Worm (Caenorhabditis elegans) whole organism, young adult: ENCODE data around the gene Y4C6B.7.

Experiments used
- B0261.1 ChIP-seq: sonication (generic microtip); optimal IDR thresholded peaks from 2 replicates; lab custom pipeline; 2016; ENCODE audit warnings: mild to moderate bottlenecking, missing genetic modification characterization, moderate library complexity, missing compliant biosample characterization
- C17E4.6 ChIP-seq: fragments of 200-800 bp; sonication (Bioruptor generic); IDR thresholded peaks from 2 replicates; pipeline ENCODE4 v1.3.6; 2022; ENCODE audit warnings: missing genetic modification reagents, missing genetic modification characterization, missing compliant biosample characterization
- F22D6.2 ChIP-seq: sonication (generic microtip); optimal IDR thresholded peaks from 2 replicates; lab custom pipeline; 2016; ENCODE audit warnings: mild to moderate bottlenecking, missing genetic modification characterization, missing compliant biosample characterization
- F23B12.7 ChIP-seq: sonication (generic microtip); optimal IDR thresholded peaks from 2 replicates; lab custom pipeline; 2017; ENCODE audit warnings: missing genetic modification characterization, mild to moderate bottlenecking, missing compliant biosample characterization, antibody characterized with exemption, moderate library complexity; ENCODE audit not compliant: insufficient read depth
- F33H1.4 ChIP-seq: fragments of 200-800 bp; sonication (Bioruptor generic); IDR thresholded peaks from 2 replicates; pipeline ENCODE4 v1.3.6; 2022; ENCODE audit warnings: missing genetic modification reagents, missing genetic modification characterization, missing compliant biosample characterization
- F52B5.7 ChIP-seq: sonication (generic microtip); optimal IDR thresholded peaks from 2 replicates; lab custom pipeline; 2016; ENCODE audit warnings: mild to moderate bottlenecking, missing genetic modification characterization, missing compliant biosample characterization
- K11D2.4 ChIP-seq: fragments of 200-800 bp; sonication (Bioruptor generic); IDR thresholded peaks from 2 replicates; pipeline ENCODE4 v1.3.6; 2022; ENCODE audit warnings: missing genetic modification reagents, missing genetic modification characterization, missing compliant biosample characterization
- T07F8.4 ChIP-seq: sonication (generic microtip); optimal IDR thresholded peaks from 2 replicates; lab custom pipeline; 2016; ENCODE audit warnings: mild to moderate bottlenecking, missing genetic modification characterization, moderate library complexity, missing compliant biosample characterization
- Y53G8AR.9 ChIP-seq: fragments of 200-800 bp; sonication (Bioruptor generic); conservative IDR thresholded peaks from 2 replicates; pipeline ENCODE4 v1.3.6; 2022; ENCODE audit warnings: missing genetic modification reagents, missing genetic modification characterization, missing compliant biosample characterization
- Y67H2A.10 ChIP-seq: fragments of 200-800 bp; sonication (Bioruptor generic); conservative IDR thresholded peaks from 2 replicates; pipeline ENCODE4 v1.3.6; 2022; ENCODE audit warnings: missing genetic modification reagents, missing genetic modification characterization, missing compliant biosample characterization
- attf-5 ChIP-seq: fragments of 200-800 bp; sonication (Bioruptor generic); optimal IDR thresholded peaks from 2 replicates; lab custom pipeline; 2018; ENCODE audit warnings: mild to moderate bottlenecking, missing genetic modification characterization, missing compliant biosample characterization
- ceh-100 ChIP-seq: fragments of 200-800 bp; sonication (Bioruptor generic); IDR thresholded peaks from 2 replicates; pipeline ENCODE4 v1.3.6; 2022; ENCODE audit warnings: missing genetic modification reagents, missing genetic modification characterization, missing compliant biosample characterization
- ceh-40 ChIP-seq: fragments of 200-800 bp; sonication (Bioruptor generic); IDR thresholded peaks from 2 replicates; pipeline ENCODE4 v1.3.6; 2022; ENCODE audit warnings: missing genetic modification characterization, missing compliant biosample characterization
- ceh-91 ChIP-seq: fragments of 200-800 bp; sonication (Bioruptor generic); IDR thresholded peaks from 2 replicates; pipeline ENCODE4 v1.3.6; 2022; ENCODE audit warnings: missing genetic modification reagents, missing genetic modification characterization, missing compliant biosample characterization
- dox-1 ChIP-seq: fragments of 200-800 bp; sonication (Bioruptor generic); IDR thresholded peaks from 2 replicates; pipeline ENCODE4 v1.3.6; 2022; ENCODE audit warnings: missing genetic modification reagents, missing genetic modification characterization, missing compliant biosample characterization
- dpl-1 ChIP-seq: fragments of 150-350 bp; optimal IDR thresholded peaks from 2 replicates; lab custom pipeline; 2014; ENCODE audit warnings: missing biosample characterization, missing genetic modification reagents, missing genetic modification characterization
- egl-18 ChIP-seq: fragments of 200-800 bp; sonication (Bioruptor generic); IDR thresholded peaks from 2 replicates; pipeline ENCODE4 v1.3.6; 2022; ENCODE audit warnings: missing genetic modification reagents, missing genetic modification characterization, missing compliant biosample characterization
- ekl-4 ChIP-seq: fragments of 200-800 bp; sonication (Bioruptor generic); IDR thresholded peaks from 2 replicates; pipeline ENCODE4 v1.3.6; 2022; ENCODE audit warnings: missing genetic modification reagents, missing genetic modification characterization, missing compliant biosample characterization
- ets-4 ChIP-seq: fragments of 200-800 bp; sonication (Bioruptor generic); optimal IDR thresholded peaks from 2 replicates; lab custom pipeline; 2018; ENCODE audit warnings: mild to moderate bottlenecking, missing genetic modification characterization, missing compliant biosample characterization
- hmg-1.2 ChIP-seq: fragments of 200-800 bp; sonication (Bioruptor generic); IDR thresholded peaks from 2 replicates; pipeline ENCODE4 v1.3.6; 2022; ENCODE audit warnings: missing genetic modification reagents, missing genetic modification characterization, missing compliant biosample characterization
- lin-40 ChIP-seq: sonication (generic microtip); optimal IDR thresholded peaks from 2 replicates; lab custom pipeline; 2016; ENCODE audit warnings: missing genetic modification characterization, mild to moderate bottlenecking, missing compliant biosample characterization, missing genotype, missing genetic modification reagents
- madf-10 ChIP-seq: sonication (generic microtip); optimal IDR thresholded peaks from 2 replicates; lab custom pipeline; 2016; ENCODE audit warnings: mild to moderate bottlenecking, missing genetic modification characterization, missing compliant biosample characterization
- madf-6 ChIP-seq: fragments of 200-800 bp; sonication (Bioruptor generic); IDR thresholded peaks from 2 replicates; pipeline ENCODE4 v1.3.6; 2022; ENCODE audit warnings: missing genetic modification reagents, missing genetic modification characterization, missing compliant biosample characterization
- mcd-1 ChIP-seq: fragments of 200-800 bp; sonication (Bioruptor generic); IDR thresholded peaks from 2 replicates; pipeline ENCODE4 v1.3.6; 2022; ENCODE audit warnings: missing genetic modification reagents, missing genetic modification characterization, missing compliant biosample characterization
- mes-4 ChIP-seq: sonication (generic microtip); optimal IDR thresholded peaks from 2 replicates; lab custom pipeline; 2016; ENCODE audit warnings: missing genotype, missing genetic modification characterization, missing compliant biosample characterization
- mxl-1 ChIP-seq: sonication (generic microtip); optimal IDR thresholded peaks from 2 replicates; lab custom pipeline; 2016; ENCODE audit warnings: missing genetic modification characterization, missing compliant biosample characterization
- nfya-2 ChIP-seq: fragments of 200-800 bp; sonication (Bioruptor generic); IDR thresholded peaks from 2 replicates; pipeline ENCODE4 v1.3.6; 2022; ENCODE audit warnings: missing genetic modification reagents, missing genetic modification characterization, missing compliant biosample characterization
- nfyb-1 ChIP-seq: fragments of 200-800 bp; sonication (Bioruptor generic); IDR thresholded peaks from 2 replicates; pipeline ENCODE4 v1.3.6; 2022; ENCODE audit warnings: missing genetic modification reagents, missing genetic modification characterization, missing compliant biosample characterization
- nhr-90 ChIP-seq: sonication (generic microtip); optimal IDR thresholded peaks from 2 replicates; lab custom pipeline; 2016; ENCODE audit warnings: missing genotype, mild to moderate bottlenecking, missing genetic modification characterization, missing compliant biosample characterization
- pbrm-1 ChIP-seq: fragments of 200-800 bp; sonication (Bioruptor generic); IDR thresholded peaks from 2 replicates; pipeline ENCODE4 v1.3.6; 2022; ENCODE audit warnings: missing genetic modification reagents, missing genetic modification characterization, missing compliant biosample characterization
- sea-2 ChIP-seq: fragments of 200-800 bp; sonication (Bioruptor generic); IDR thresholded peaks from 2 replicates; pipeline ENCODE4 v1.3.6; 2022; ENCODE audit warnings: missing genetic modification characterization, missing compliant biosample characterization
- snpc-1.1 ChIP-seq: sonication (generic microtip); optimal IDR thresholded peaks from 2 replicates; lab custom pipeline; 2017; ENCODE audit warnings: missing genetic modification characterization, mild to moderate bottlenecking, missing compliant biosample characterization, antibody characterized with exemption, moderate library complexity, missing genotype, missing genetic modification reagents; ENCODE audit not compliant: insufficient read depth
- snpc-1.3 ChIP-seq: sonication (generic microtip); optimal IDR thresholded peaks from 2 replicates; lab custom pipeline; 2017; ENCODE audit warnings: missing genetic modification characterization, mild to moderate bottlenecking, missing compliant biosample characterization, antibody characterized with exemption, moderate library complexity, missing genotype, missing genetic modification reagents; ENCODE audit not compliant: insufficient read depth
- snpc-3.4 ChIP-seq: sonication (generic microtip); optimal IDR thresholded peaks from 2 replicates; lab custom pipeline; 2017; ENCODE audit warnings: missing genetic modification characterization, mild to moderate bottlenecking, missing compliant biosample characterization, antibody characterized with exemption, moderate library complexity, missing genotype, missing genetic modification reagents
- snpc-4 ChIP-seq, 5 experiments: fragments of 150-350 bp in 1 of 5; sonication (generic microtip) in 4 of 5; optimal IDR thresholded peaks; 2 replicates each; lab custom pipeline; 2014 to 2018; ENCODE audit warnings: missing genetic modification characterization in 5 of 5, missing biosample characterization in 3 of 5, antibody characterized with exemption in 2 of 5, mild to moderate bottlenecking in 2 of 5, missing compliant biosample characterization in 2 of 5, missing genotype in 2 of 5, moderate library complexity in 2 of 5, missing genetic modification reagents in 1 of 5
- somi-1 ChIP-seq: fragments of 200-800 bp; sonication (Bioruptor generic); optimal IDR thresholded peaks from 2 replicates; lab custom pipeline; 2018; ENCODE audit warnings: mild to moderate bottlenecking, missing genetic modification characterization, missing compliant biosample characterization
- unc-130 ChIP-seq: sonication (generic microtip); optimal IDR thresholded peaks from 2 replicates; lab custom pipeline; 2016; ENCODE audit warnings: missing genetic modification reagents, missing genetic modification characterization, missing compliant biosample characterization
- zim-3 ChIP-seq: sonication (generic microtip); optimal IDR thresholded peaks from 2 replicates; lab custom pipeline; 2017; ENCODE audit warnings: mild to moderate bottlenecking, missing genetic modification characterization, moderate library complexity, missing compliant biosample characterization

Gene Y4C6B.7

DNA sequence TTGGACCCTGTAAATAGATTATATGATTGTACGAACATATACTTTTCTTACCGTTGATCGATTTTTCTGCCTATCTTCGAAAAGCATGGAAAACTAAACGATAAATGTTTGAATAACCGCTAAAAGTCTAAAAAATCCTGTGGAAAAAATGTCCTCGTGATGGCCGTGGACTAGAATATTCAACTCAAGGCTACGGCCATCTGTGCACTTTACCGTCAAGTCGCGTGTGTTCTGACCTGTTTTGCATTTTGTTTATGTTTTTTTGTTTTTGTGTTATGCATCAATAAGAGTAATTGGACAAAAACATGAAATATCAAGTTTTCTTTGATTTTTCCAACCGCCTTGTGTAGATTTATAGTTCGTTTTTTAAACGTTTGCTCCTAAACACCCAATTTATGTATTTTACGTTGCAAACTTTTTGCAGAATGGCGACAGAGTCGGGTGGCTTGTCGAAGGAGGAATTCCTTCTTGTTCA lies 10.9 kb upstream of the Y4C6B.7 start, which contains the start of the genes hda-6 and F41H10.4 (continued):
- TF ChIP-seq ceh-100 (GFP tag; lab: Robert Waterston, UW) (0 out of 2 replicates have a peak, but pooled peaks have one; percentile 11), attf-5 (peak; percentile 86), F22D6.2 (tag; lab: Kevin White, UChicago) (no peak), ceh-40 (GFP tag; lab: Robert Waterston, UW) (no peak), unc-130 (GFP tag; lab: Kevin White, UChicago) (peak; percentile 55), dox-1 (GFP tag; lab: Robert Waterston, UW) (peak; percentile 84), mcd-1 (GFP tag; lab: Robert Waterston, UW) (peak; percentile 77), mxl-1 (no peak), ets-4 (no peak), ceh-91 (GFP tag; lab: Robert Waterston, UW) (0 out of 2 replicates have a peak, but pooled peaks have one; percentile 8), nfya-2 (GFP tag; lab: Robert Waterston, UW) (no peak), sea-2 (GFP tag; lab: Robert Waterston, UW) (no peak), snpc-3.4 (peak; percentile 78), snpc-1.3 (peak; percentile 47), C17E4.6 (GFP tag; lab: Robert Waterston, UW) (no peak), dpl-1 (GFP tag; lab: Kevin White, UChicago) (peak; percentile 3), ekl-4 (GFP tag; lab: Robert Waterston, UW) (peak; percentile 55; the same call in 1 of the 2 replicates), nfyb-1 (peak; percentile 40; the same call in 1 of the 2 replicates), F33H1.4 (GFP tag; lab: Robert Waterston, UW) (peak; percentile 44), madf-10 (tag; lab: Kevin White, UChicago) (peak; percentile 12), K11D2.4 (GFP tag; lab: Robert Waterston, UW) (0 out of 2 replicates have a peak, but pooled peaks have one; percentile 13), B0261.1 (tag; lab: Kevin White, UChicago) (no peak), snpc-4 (GFP tag; optimal IDR thresholded peaks at IDR 0.05; lab: Kevin White, UChicago) (no peak), snpc-4 (tag; optimal IDR thresholded peaks at IDR 0.05; lab: Kevin White, UChicago) (peak; percentile 33 to 86 (median 68)), Y67H2A.10 (GFP tag; lab: Robert Waterston, UW) (no peak), snpc-1.1 (peak; percentile 65), madf-6 (peak; percentile 59; the same call in 1 of the 2 replicates), T07F8.4 (tag; lab: Kevin White, UChicago) (no peak), pbrm-1 (peak; percentile 31; the same call in 1 of the 2 replicates), lin-40 (tag; lab: Kevin White, UChicago) (peak; percentile 51)

DNA sequence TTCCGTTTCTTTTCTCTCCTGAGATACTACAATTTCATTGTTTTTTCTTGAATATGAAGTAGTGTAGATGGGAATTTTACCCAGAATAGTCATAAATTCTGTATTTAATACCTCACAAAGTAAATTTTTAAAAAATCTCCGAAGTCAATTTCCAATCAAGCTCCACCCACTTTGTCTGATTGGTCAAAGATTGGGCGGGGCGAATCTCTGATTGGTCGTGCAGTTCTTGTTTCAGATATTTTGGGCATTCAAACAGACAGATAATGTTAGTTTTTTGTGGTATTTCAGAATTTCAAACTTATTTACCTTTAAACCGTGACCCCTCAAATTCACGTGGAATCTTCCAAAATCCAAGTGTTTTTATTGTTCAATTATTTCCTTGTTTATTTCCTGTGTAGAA lies 7.3 kb upstream of the Y4C6B.7 start, which contains the start of gene F41H10.5:
Gene F41H10.5 (plus strand): TSS at position 375 of the 400 bp plus-strand sequence.
- TF ChIP-seq somi-1 (GFP tag; lab: Kevin White, UChicago) (no peak), mes-4 (no peak), Y53G8AR.9 (no peak), attf-5 (no peak), hmg-1.2 (GFP tag; lab: Robert Waterston, UW) (no peak), egl-18 (GFP tag; lab: Robert Waterston, UW) (no peak)

DNA sequence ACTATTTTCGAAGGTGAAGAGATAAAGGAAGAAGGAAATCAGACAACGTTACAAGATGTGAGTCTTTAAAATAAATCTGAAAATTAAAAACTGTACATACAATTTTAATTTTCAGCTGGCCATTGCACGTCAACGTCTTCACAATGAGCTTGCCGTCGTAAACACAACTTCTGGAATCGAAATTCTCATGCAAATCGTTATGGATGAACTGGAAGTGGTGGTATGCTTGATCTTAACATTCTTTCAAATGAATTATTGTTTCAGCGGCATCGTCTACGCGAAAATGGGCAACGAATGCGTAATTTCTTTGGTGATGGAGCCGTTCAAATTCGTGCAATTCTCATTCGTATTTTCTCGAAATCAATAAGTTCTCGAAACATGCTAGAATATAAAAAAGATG lies 1.3 kb upstream of the Y4C6B.7 start:
- TF ChIP-seq K11D2.4 (GFP tag; lab: Robert Waterston, UW) (no peak), nhr-90 (no peak), zim-3 (tag; lab: Kevin White, UChicago) (no peak), F23B12.7 (no peak), F52B5.7 (tag; lab: Kevin White, UChicago) (no peak)
